Worm (Caenorhabditis elegans) whole organism, L2 larva: ENCODE data around the gene dgat-2.

Source experiments
- F13H6.1 ChIP-seq: sonication (generic microtip); optimal IDR thresholded peaks from 2 replicates; lab custom pipeline; 2016; ENCODE audit warnings: missing genetic modification characterization, missing compliant biosample characterization
- R02D3.7 ChIP-seq: fragments of 150-350 bp; optimal IDR thresholded peaks from 2 replicates; lab custom pipeline; 2014; ENCODE audit warnings: missing biosample characterization, missing genetic modification characterization
- Y55F3AM.14 ChIP-seq: fragments of 200-800 bp; sonication (Bioruptor generic); optimal IDR thresholded peaks from 2 replicates; lab custom pipeline; 2018; ENCODE audit warnings: mild to moderate bottlenecking, missing genetic modification characterization, missing compliant biosample characterization
- ZK546.5 ChIP-seq: sonication (generic microtip); optimal IDR thresholded peaks from 2 replicates; lab custom pipeline; 2017; ENCODE audit warnings: missing biosample characterization, missing genetic modification characterization
- aly-2 ChIP-seq: fragments of 150-350 bp; optimal IDR thresholded peaks from 2 replicates; lab custom pipeline; 2014; ENCODE audit warnings: missing biosample characterization, missing genetic modification characterization
- blmp-1 ChIP-seq: sonication (generic microtip); optimal IDR thresholded peaks from 2 replicates; lab custom pipeline; 2017; ENCODE audit warnings: missing genetic modification characterization, mild to moderate bottlenecking, missing compliant biosample characterization, antibody characterized with exemption, moderate library complexity; ENCODE audit not compliant: insufficient read depth
- ceh-16 ChIP-seq: fragments of 150-350 bp; optimal IDR thresholded peaks from 2 replicates; lab custom pipeline; 2014; ENCODE audit warnings: missing biosample characterization, missing genetic modification characterization
- ceh-82 ChIP-seq: fragments of 150-350 bp; optimal IDR thresholded peaks from 2 replicates; lab custom pipeline; 2014; ENCODE audit warnings: missing biosample characterization, missing genetic modification characterization
- crh-2 ChIP-seq: sonication (generic microtip); optimal IDR thresholded peaks from 2 replicates; lab custom pipeline; 2017; ENCODE audit warnings: missing biosample characterization, missing genetic modification characterization
- dmd-4 ChIP-seq: sonication (generic microtip); optimal IDR thresholded peaks from 2 replicates; lab custom pipeline; 2017; ENCODE audit warnings: missing biosample characterization, missing genetic modification characterization
- egl-27 ChIP-seq: sonication (generic microtip); optimal IDR thresholded peaks from 3 replicates; lab custom pipeline; 2017; ENCODE audit warnings: missing biosample characterization, missing genetic modification reagents, missing genetic modification characterization
- elt-3 ChIP-seq: sonication (generic microtip); optimal IDR thresholded peaks from 2 replicates; lab custom pipeline; 2017; ENCODE audit warnings: missing biosample characterization, missing genetic modification characterization
- fos-1 ChIP-seq: fragments of 150-350 bp; optimal IDR thresholded peaks from 2 replicates; lab custom pipeline; 2014; ENCODE audit warnings: missing biosample characterization, missing genetic modification characterization
- lin-11 ChIP-seq: fragments of 150-350 bp; sonication (generic microtip); optimal IDR thresholded peaks from 2 replicates; lab custom pipeline; 2014; ENCODE audit warnings: missing biosample characterization, missing genetic modification characterization, inconsistent platforms, mixed read lengths
- lin-13 ChIP-seq: fragments of 150-350 bp; optimal IDR thresholded peaks from 2 replicates; lab custom pipeline; 2014; ENCODE audit warnings: missing biosample characterization, missing genetic modification reagents, missing genetic modification characterization
- lsy-2 ChIP-seq, 2 experiments: fragments of 150-350 bp in 1 of 2; sonication (generic microtip) in 1 of 2; optimal IDR thresholded peaks; 2 replicates each; lab custom pipeline; 2014 to 2017; ENCODE audit warnings: missing biosample characterization in 2 of 2, missing genetic modification characterization in 2 of 2
- mbf-1 ChIP-seq: sonication (generic microtip); optimal IDR thresholded peaks from 2 replicates; lab custom pipeline; 2017; ENCODE audit warnings: missing biosample characterization, missing genetic modification characterization
- mdl-1 ChIP-seq, 2 experiments: fragments of 150-350 bp in 1 of 2; sonication (generic microtip) in 1 of 2; optimal IDR thresholded peaks; 2 replicates each; lab custom pipeline; 2017; ENCODE audit warnings: missing biosample characterization in 2 of 2, missing genetic modification characterization in 2 of 2
- nhr-10 ChIP-seq: sonication (generic microtip); optimal IDR thresholded peaks from 2 replicates; lab custom pipeline; 2017; ENCODE audit warnings: missing biosample characterization, missing genetic modification characterization
- nhr-129 ChIP-seq: fragments of 150-350 bp; optimal IDR thresholded peaks from 2 replicates; lab custom pipeline; 2014; ENCODE audit warnings: missing biosample characterization, missing genetic modification characterization
- nhr-21 ChIP-seq: fragments of 150-350 bp; optimal IDR thresholded peaks from 2 replicates; lab custom pipeline; 2014; ENCODE audit warnings: missing biosample characterization, missing genetic modification characterization
- nhr-23 ChIP-seq: fragments of 150-350 bp; optimal IDR thresholded peaks from 2 replicates; lab custom pipeline; 2014; ENCODE audit warnings: missing biosample characterization, missing genetic modification reagents, missing genetic modification characterization
- nhr-25 ChIP-seq: fragments of 150-350 bp; sonication (generic microtip); optimal IDR thresholded peaks from 3 replicates; lab custom pipeline; 2014; ENCODE audit warnings: missing biosample characterization, missing genetic modification characterization
- nhr-77 ChIP-seq: fragments of 150-350 bp; optimal IDR thresholded peaks from 2 replicates; lab custom pipeline; 2014; ENCODE audit warnings: missing biosample characterization, missing genetic modification characterization
- sem-4 ChIP-seq: fragments of 150-350 bp; optimal IDR thresholded peaks from 2 replicates; lab custom pipeline; 2014; ENCODE audit warnings: missing biosample characterization, missing genetic modification reagents, missing genetic modification characterization
- sma-3 ChIP-seq: sonication (generic microtip); optimal IDR thresholded peaks from 2 replicates; lab custom pipeline; 2016; ENCODE audit warnings: missing genetic modification reagents, missing genetic modification characterization, missing compliant biosample characterization
- sma-9 ChIP-seq, 2 experiments: fragments of 150-350 bp in 1 of 2; sonication (generic microtip) in 1 of 2; optimal IDR thresholded peaks; 2 replicates each; lab custom pipeline; 2014 to 2016; ENCODE audit warnings: missing genetic modification characterization in 2 of 2, mild to moderate bottlenecking in 1 of 2, missing biosample characterization in 1 of 2, missing compliant biosample characterization in 1 of 2, missing genetic modification reagents in 1 of 2, moderate library complexity in 1 of 2
- unc-39 ChIP-seq: fragments of 150-350 bp; optimal IDR thresholded peaks from 2 replicates; lab custom pipeline; 2014; ENCODE audit warnings: missing biosample characterization, missing genetic modification characterization
- unc-55 ChIP-seq: fragments of 150-350 bp; sonication (generic microtip); optimal IDR thresholded peaks from 3 replicates; lab custom pipeline; 2014; ENCODE audit warnings: missing biosample characterization, missing genetic modification reagents, missing genetic modification characterization
- unc-62 ChIP-seq: fragments of 150-350 bp; optimal IDR thresholded peaks from 2 replicates; lab custom pipeline; 2014; ENCODE audit warnings: missing biosample characterization, missing genetic modification reagents, missing genetic modification characterization
- zag-1 ChIP-seq: fragments of 150-350 bp; optimal IDR thresholded peaks from 2 replicates; lab custom pipeline; 2014; ENCODE audit warnings: missing biosample characterization, missing genetic modification characterization
- ztf-1 ChIP-seq: fragments of 200-800 bp; sonication (Bioruptor generic); conservative IDR thresholded peaks from 2 replicates; pipeline ENCODE4 v1.3.6; 2022; ENCODE audit warnings: missing genetic modification characterization, missing compliant biosample characterization
- ztf-11 ChIP-seq: sonication (generic microtip); optimal IDR thresholded peaks from 2 replicates; lab custom pipeline; 2017; ENCODE audit warnings: missing biosample characterization, missing genetic modification characterization

Gene dgat-2

DNA sequence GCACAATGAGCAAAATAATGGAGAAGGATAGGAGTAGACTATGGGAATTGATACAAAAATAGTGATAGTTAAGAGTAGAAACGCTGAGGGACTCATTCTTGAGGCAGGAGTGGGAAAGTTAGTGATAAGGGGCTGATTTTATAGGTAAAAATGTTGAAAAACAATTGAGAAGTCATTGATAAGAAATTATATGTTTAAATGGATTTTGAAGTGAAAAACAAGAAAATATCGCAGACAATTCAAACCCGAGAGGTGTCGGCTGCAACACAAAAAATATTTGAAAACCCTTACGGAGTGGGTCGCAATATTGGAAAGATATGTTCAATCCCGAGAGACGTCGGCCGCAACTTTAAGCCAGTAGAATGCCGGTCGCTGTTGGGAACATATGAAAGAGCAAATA is 36.6 kb downstream of the dgat-2 start, which contains the start of gene spp-29:
Gene spp-29, minus strand, starts transcription at position 101 of the 400 bp plus-strand sequence.
- no peak for TF ChIP-seq fos-1
- TF ChIP-seq ceh-16 (tag; lab: Kevin White, UChicago), result no peak
- no peak for TF ChIP-seq aly-2 (tag; lab: Kevin White, UChicago)
- no peak for TF ChIP-seq ztf-1
- TF ChIP-seq elt-3, result no peak
- TF ChIP-seq nhr-10, result no peak
- TF ChIP-seq nhr-77, result no peak
- no peak for TF ChIP-seq ZK546.5 (tag; lab: Kevin White, UChicago)
- TF ChIP-seq crh-2 (tag; lab: Kevin White, UChicago), result no peak
- no peak for TF ChIP-seq unc-55 (GFP tag; lab: Kevin White, UChicago)
- no peak for TF ChIP-seq F13H6.1 (tag; lab: Kevin White, UChicago)
- no peak for TF ChIP-seq ztf-11 (tag; lab: Kevin White, UChicago)
- TF ChIP-seq zag-1, result no peak
- no peak for TF ChIP-seq blmp-1 (tag; lab: Kevin White, UChicago)
- TF ChIP-seq Y55F3AM.14 (GFP tag; lab: Kevin White, UChicago), result no peak

DNA sequence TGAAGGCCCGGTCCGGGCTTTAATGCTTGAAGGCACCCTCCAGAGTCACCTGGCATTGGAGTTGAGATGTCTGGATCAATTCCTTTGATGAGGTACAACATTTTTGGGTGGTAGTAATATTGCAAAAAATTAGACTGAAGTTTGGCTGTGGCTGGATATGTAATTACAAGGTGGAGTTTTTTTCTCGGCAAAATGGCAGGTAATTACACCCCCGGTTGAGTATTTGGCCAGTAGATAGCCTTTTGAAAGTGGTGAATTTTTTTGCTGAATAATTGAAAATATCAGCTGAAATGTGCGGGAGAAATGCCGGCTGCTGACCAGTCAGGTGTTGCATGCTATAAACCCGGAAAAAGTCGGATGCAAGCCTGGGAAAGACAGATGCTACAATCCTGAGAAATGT is 39.0 kb downstream of the dgat-2 start, which contains the start of gene Y26G10.4:
Gene Y26G10.4, minus strand, starts transcription at position 101 of the 400 bp plus-strand sequence.
- TF ChIP-seq R02D3.7 (tag; lab: Kevin White, UChicago) (no peak), nhr-129 (tag; lab: Kevin White, UChicago) (no peak), F13H6.1 (tag; lab: Kevin White, UChicago) (no peak), nhr-21 (no peak), egl-27 (tag; lab: Kevin White, UChicago) (no peak), sma-9 (GFP tag; optimal IDR thresholded peaks at IDR 0.05; lab: Kevin White, UChicago) (no peak), sma-9 (tag; optimal IDR thresholded peaks at IDR 0.05; lab: Kevin White, UChicago) (no peak), mbf-1 (no peak), nhr-23 (no peak), Y55F3AM.14 (GFP tag; lab: Kevin White, UChicago) (no peak), fos-1 (no peak), unc-55 (GFP tag; lab: Kevin White, UChicago) (no peak), ceh-82 (tag; lab: Kevin White, UChicago) (no peak), sem-4 (tag; lab: Kevin White, UChicago) (no peak), blmp-1 (tag; lab: Kevin White, UChicago) (no peak), unc-39 (tag; lab: Kevin White, UChicago) (no peak)
- TF ChIP-seq, all 48 proteins: peak for 0

DNA sequence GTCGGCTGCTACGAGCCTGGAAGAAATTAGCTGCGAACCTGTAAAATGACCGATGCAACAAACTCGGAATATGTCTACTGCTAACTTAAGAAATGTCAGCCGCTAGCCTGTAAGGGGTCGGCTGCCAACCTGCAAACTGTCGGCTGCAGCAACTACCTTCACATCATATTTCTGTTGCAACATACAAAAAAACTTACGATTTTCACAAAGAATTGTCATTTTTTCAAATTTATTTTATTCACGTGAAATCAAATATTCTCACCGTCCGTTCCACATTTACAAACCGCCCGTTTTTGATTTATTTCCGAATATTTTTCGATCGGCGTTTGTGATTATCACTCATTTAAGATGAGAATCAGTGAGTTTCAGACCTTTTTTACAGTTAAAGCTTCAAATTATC is 39.6 kb downstream of the dgat-2 start, which contains the start of gene Y26G10.6:
Gene Y26G10.6, plus strand, starts transcription at position 301 of the 400 bp plus-strand sequence.
- TF ChIP-seq R02D3.7 (tag; lab: Kevin White, UChicago) (no peak), ZK546.5 (tag; lab: Kevin White, UChicago) (no peak), elt-3 (no peak), ceh-82 (tag; lab: Kevin White, UChicago) (no peak), unc-62 (GFP tag; lab: Kevin White, UChicago) (no peak), dmd-4 (tag; lab: Kevin White, UChicago) (no peak), sma-3 (no peak)
- TF ChIP-seq, all 48 proteins: peak for 0

DNA sequence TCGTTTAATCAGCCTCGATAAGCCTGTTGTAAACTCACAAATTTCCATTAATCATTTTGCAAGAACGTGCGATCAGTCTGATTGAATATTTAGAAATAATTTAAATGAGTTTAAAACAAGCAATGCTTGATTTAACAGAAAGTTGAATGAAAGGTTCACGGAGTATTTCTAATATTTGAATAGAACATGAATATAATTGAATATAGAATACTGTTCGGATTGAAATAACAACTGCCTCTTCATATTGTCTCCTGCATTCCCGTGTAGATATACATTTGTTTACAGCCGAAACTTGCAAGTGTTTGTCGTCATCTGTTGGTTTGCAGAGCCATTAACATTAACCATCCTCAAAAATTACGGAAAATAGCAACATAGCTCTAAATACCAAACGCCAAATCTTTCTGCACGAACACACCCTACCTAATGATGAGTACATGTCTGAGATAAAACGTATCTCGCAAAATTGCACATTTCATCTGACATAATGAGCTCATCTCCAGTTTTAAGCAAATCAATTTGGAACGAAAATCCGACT is 40.7 kb downstream of the dgat-2 start, which contains the start of the genes Y26G10.5 and srh-32:
Gene Y26G10.5, minus strand, starts transcription at position 101 of the 535 bp plus-strand sequence.
Gene srh-32, plus strand, starts transcription at position 485 of the 535 bp plus-strand sequence.
- TF ChIP-seq F13H6.1 (tag; lab: Kevin White, UChicago), result no peak
- no peak for TF ChIP-seq nhr-25 (tag; lab: Kevin White, UChicago)
- TF ChIP-seq nhr-23, result no peak
- TF ChIP-seq ceh-16 (tag; lab: Kevin White, UChicago), result no peak
- TF ChIP-seq ZK546.5 (tag; lab: Kevin White, UChicago), result no peak
- no peak for TF ChIP-seq blmp-1 (tag; lab: Kevin White, UChicago)
- TF ChIP-seq mdl-1 (tag; optimal IDR thresholded peaks at IDR 0.05; lab: Kevin White, UChicago), result no peak
- no peak for TF ChIP-seq lin-11
- no peak for TF ChIP-seq sem-4 (tag; lab: Kevin White, UChicago)

DNA sequence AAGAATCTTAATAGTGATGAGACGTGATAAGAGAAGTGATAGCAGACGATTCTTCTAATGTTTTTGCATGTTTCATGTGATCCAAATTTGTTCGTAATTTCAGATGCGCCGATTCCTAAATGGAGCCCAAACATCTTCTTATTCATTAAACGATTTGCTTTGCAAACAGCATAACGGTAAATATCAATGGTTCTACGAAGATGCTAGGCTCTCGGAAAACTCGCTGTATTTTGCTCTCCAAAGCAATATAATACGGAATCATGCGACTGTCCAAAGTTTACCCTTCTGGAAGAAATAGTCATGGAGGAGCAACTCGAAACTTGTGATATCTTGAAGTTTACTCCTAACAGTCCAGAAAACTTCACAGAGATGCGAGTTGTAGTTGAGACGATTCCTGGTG is 45.7 kb downstream of the dgat-2 start, which contains the start of gene W06D12.6:
Gene W06D12.6, plus strand, starts transcription at position 301 of the 400 bp plus-strand sequence.
- TF ChIP-seq blmp-1 (tag; lab: Kevin White, UChicago) (no peak), elt-3 (no peak), Y55F3AM.14 (GFP tag; lab: Kevin White, UChicago) (no peak), lin-13 (GFP tag; lab: Kevin White, UChicago) (no peak), fos-1 (no peak), ztf-11 (tag; lab: Kevin White, UChicago) (no peak), egl-27 (tag; lab: Kevin White, UChicago) (no peak), unc-55 (GFP tag; lab: Kevin White, UChicago) (no peak), lsy-2 (tag; optimal IDR thresholded peaks at IDR 0.05; lab: Kevin White, UChicago) (no peak), ZK546.5 (tag; lab: Kevin White, UChicago) (no peak)
- TF ChIP-seq, all 48 proteins: peak for 0
